Fruit fly (Drosophila melanogaster): ENCODE data around the gene Tsp29Fa.

dm6 chr2L:8980359-8980758 is 46.6 kb downstream of the Tsp29Fa start, which contains the start of gene CG18662:
- TF ChIP-seq CG14655 (GFP tag; optimal IDR thresholded peaks at IDR 0.05) (no peak), CG8301 (tag; optimal IDR thresholded peaks at IDR 0.05) (no peak), CG13204 (GFP tag; optimal IDR thresholded peaks at IDR 0.05) (no peak), CG8159 (tag; optimal IDR thresholded peaks at IDR 0.05) (no peak), CG9948 (tag; optimal IDR thresholded peaks at IDR 0.05) (no peak), gl (tag; optimal IDR thresholded peaks at IDR 0.05) (no peak), CG32121 (GFP tag; IDR thresholded peaks at IDR 0.05) (no peak), Pif1A (GFP tag; optimal IDR thresholded peaks at IDR 0.05) (no peak), CG4496 (GFP tag; IDR thresholded peaks at IDR 0.05) (no peak), CG10348 (GFP tag; IDR thresholded peaks at IDR 0.05) (no peak), D1 (tag; optimal IDR thresholded peaks at IDR 0.05) (no peak)
